Fruit fly (Drosophila melanogaster): ENCODE results near the gene lectin-33A.

Gene lectin-33A

dm6 chr2L:10970134-10970533, 31.7 kb upstream of the lectin-33A start, which contains the start of the genes Tmem214 and YL-1:
Tmem214 (minus strand) TSS chr2L:10970275.
YL-1 (plus strand) TSS chr2L:10970443.
- peak; percentile 8 for TF ChIP-seq Sp1 (GFP tag; optimal IDR thresholded peaks at IDR 0.05)
- no peak for TF ChIP-seq HLH106 (tag; optimal IDR thresholded peaks at IDR 0.05)
- TF ChIP-seq N (GFP tag; optimal IDR thresholded peaks at IDR 0.05) = no peak
- no peak for TF ChIP-seq GATAd (GFP tag; optimal IDR thresholded peaks at IDR 0.05)
- TF ChIP-seq fru (GFP tag; optimal IDR thresholded peaks at IDR 0.05) = no peak
- no peak for TF ChIP-seq pan (optimal IDR thresholded peaks at IDR 0.05)
- no peak for TF ChIP-seq usp (GFP tag; optimal IDR thresholded peaks at IDR 0.05)
- no peak for TF ChIP-seq Rel (GFP tag; optimal IDR thresholded peaks at IDR 0.05)
- TF ChIP-seq Rel (tag; optimal IDR thresholded peaks at IDR 0.05) = peak; percentile 33
- no peak for TF ChIP-seq Jra (GFP tag; optimal IDR thresholded peaks at IDR 0.05)
- no peak for TF ChIP-seq Mio (GFP tag; optimal IDR thresholded peaks at IDR 0.05)
- no peak for TF ChIP-seq Abd-B (GFP tag; optimal IDR thresholded peaks at IDR 0.05)
- no peak for TF ChIP-seq CG9705 (GFP tag; optimal IDR thresholded peaks at IDR 0.05)
- no peak for TF ChIP-seq brk (GFP tag; optimal IDR thresholded peaks at IDR 0.05)
- no peak for TF ChIP-seq dmrt93B (GFP tag; optimal IDR thresholded peaks at IDR 0.05)
- peak; percentile 16 for TF ChIP-seq Myc (optimal IDR thresholded peaks at IDR 0.05)
- TF ChIP-seq Dif (GFP tag; optimal IDR thresholded peaks at IDR 0.05; ENCODE audit: partially characterized antibody) = no peak
- no peak for TF ChIP-seq dsf (GFP tag; optimal IDR thresholded peaks at IDR 0.05; ENCODE audit: borderline replicate concordance)
- no peak for TF ChIP-seq woc (GFP tag; optimal IDR thresholded peaks at IDR 0.05)
- no peak for TF ChIP-seq dl (GFP tag; optimal IDR thresholded peaks at IDR 0.05; ENCODE audit: insufficient read depth in 1 of 2, partially characterized antibody in 2 of 2)
- TF ChIP-seq Hr78 (GFP tag; optimal IDR thresholded peaks at IDR 0.05) = no peak
- no peak for TF ChIP-seq jim (GFP tag; optimal IDR thresholded peaks at IDR 0.05)
- TF ChIP-seq Vsx2 (GFP tag; optimal IDR thresholded peaks at IDR 0.05; ENCODE audit: partially characterized antibody) = no peak
- TF ChIP-seq h (GFP tag; optimal IDR thresholded peaks at IDR 0.05) = peak; percentile 2
- TF ChIP-seq CrebA (GFP tag; optimal IDR thresholded peaks at IDR 0.05; ENCODE audit: borderline replicate concordance) = no peak
- no peak for TF ChIP-seq foxo (GFP tag; optimal IDR thresholded peaks at IDR 0.05)
- no peak for TF ChIP-seq psq (GFP tag; optimal IDR thresholded peaks at IDR 0.05)
- TF ChIP-seq sage (GFP tag; optimal IDR thresholded peaks at IDR 0.05) = no peak
- no peak for TF ChIP-seq OdsH (GFP tag; optimal IDR thresholded peaks at IDR 0.05)
- TF ChIP-seq Dfd (GFP tag; optimal IDR thresholded peaks at IDR 0.05) = no peak
- TF ChIP-seq Hnf4 (GFP tag; optimal IDR thresholded peaks at IDR 0.05) = peak; percentile 28
- no peak for TF ChIP-seq Hr83 (GFP tag; optimal IDR thresholded peaks at IDR 0.05; ENCODE audit: poor library complexity, severe bottlenecking)
- TF ChIP-seq lola (GFP tag; optimal IDR thresholded peaks at IDR 0.05) = no peak
- TF ChIP-seq tai (GFP tag; optimal IDR thresholded peaks at IDR 0.05) = no peak

- TF ChIP-seq br (GFP tag; optimal IDR thresholded peaks at IDR 0.05) (no peak), usp (GFP tag; optimal IDR thresholded peaks at IDR 0.05) (no peak), foxo (GFP tag; optimal IDR thresholded peaks at IDR 0.05) (peak in 1 of 2 experiments; percentile 70), HLH106 (tag; optimal IDR thresholded peaks at IDR 0.05) (peak; percentile 72), Jra (GFP tag; optimal IDR thresholded peaks at IDR 0.05) (no peak), h (GFP tag; optimal IDR thresholded peaks at IDR 0.05) (peak; percentile 79), ey (GFP tag; optimal IDR thresholded peaks at IDR 0.05) (peak; percentile 77), Dif (GFP tag; optimal IDR thresholded peaks at IDR 0.05; ENCODE audit: partially characterized antibody) (no peak), Hr78 (GFP tag; optimal IDR thresholded peaks at IDR 0.05) (no peak), Mio (GFP tag; optimal IDR thresholded peaks at IDR 0.05) (no peak), OdsH (GFP tag; optimal IDR thresholded peaks at IDR 0.05) (peak; percentile 43), psq (GFP tag; optimal IDR thresholded peaks at IDR 0.05) (peak; percentile 54), Hnf4 (GFP tag; optimal IDR thresholded peaks at IDR 0.05) (peak; percentile 46), CG32264 (GFP tag; optimal IDR thresholded peaks at IDR 0.05) (peak; percentile 24), sv (GFP tag; optimal IDR thresholded peaks at IDR 0.05) (no peak), brk (GFP tag; optimal IDR thresholded peaks at IDR 0.05) (no peak), Myc (optimal IDR thresholded peaks at IDR 0.05) (no peak), pan (optimal IDR thresholded peaks at IDR 0.05) (no peak), Sp1 (GFP tag; optimal IDR thresholded peaks at IDR 0.05) (peak; percentile 62), fru (GFP tag; optimal IDR thresholded peaks at IDR 0.05) (peak; percentile 77), rgr (GFP tag; optimal IDR thresholded peaks at IDR 0.05) (peak; percentile 80), Abd-B (GFP tag; optimal IDR thresholded peaks at IDR 0.05) (no peak), lola (GFP tag; optimal IDR thresholded peaks at IDR 0.05) (no peak), dsf (GFP tag; optimal IDR thresholded peaks at IDR 0.05; ENCODE audit: borderline replicate concordance) (no peak), GATAd (GFP tag; optimal IDR thresholded peaks at IDR 0.05) (no peak)
These were observed 29.6 kb upstream of the lectin-33A start, which contains the start of gene CG16743 for dm6 chr2L:10972224-10972623. CG16743 (plus strand) TSS chr2L:10972280.

Data from whole organism, wandering third instar larva.